In the genomic region with DNA sequence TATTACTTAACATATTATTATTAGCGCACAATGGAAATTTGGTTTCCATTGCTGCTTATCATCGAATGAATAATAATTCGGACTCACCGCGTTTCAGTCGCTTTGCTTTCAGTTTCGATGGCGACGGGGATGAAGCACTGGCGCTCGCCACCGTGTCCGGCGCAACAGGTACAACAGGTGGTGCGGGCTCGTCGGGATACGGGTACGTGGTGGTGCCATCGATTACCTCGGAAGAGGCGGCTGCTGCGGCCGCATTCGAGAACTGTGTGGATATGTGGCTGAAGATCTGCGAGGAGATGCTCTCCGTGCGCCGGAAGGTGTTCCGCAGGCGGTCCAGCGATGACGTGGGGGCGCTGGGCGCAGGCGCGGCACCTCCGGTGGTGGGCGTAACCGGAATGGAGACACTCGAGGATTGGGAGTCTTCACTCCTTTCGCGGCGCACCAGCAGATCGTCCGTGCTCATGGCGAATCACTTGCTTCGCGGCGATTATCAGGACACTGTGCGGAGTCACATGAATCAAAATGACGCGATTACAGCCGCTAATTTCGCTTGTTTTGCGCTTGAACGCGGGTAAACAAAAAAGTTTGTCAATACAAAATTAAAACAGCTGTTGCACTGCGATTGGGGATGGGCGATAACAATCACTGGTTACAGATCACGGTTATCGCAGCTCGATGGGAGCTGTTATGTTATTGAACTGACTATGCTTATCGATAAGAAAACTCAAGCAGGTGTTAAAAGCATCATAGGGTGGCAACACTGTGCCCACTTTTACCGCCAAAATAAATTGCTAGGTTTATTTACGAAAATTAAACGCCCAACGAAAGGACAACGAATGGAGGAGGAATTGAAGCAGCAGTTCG, we compare ENCODE assay signal across 1 fruit fly cellular context.
TF ChIP-seq lines count a peak whose summit lies in the region.

CG31064 (minus strand) TSS at position 648 of the 864 bp plus-strand sequence.
PolA2 (plus strand) TSS at position 726 of the 864 bp plus-strand sequence.

TF ChIP-seq in whole organism, embryonic, 481 proteins besides CTCF, POLR2A, EP300 and RAD21 (continued from another document):
- TF ChIP-seq ato (GFP tag; IDR thresholded peaks at IDR 0.05; lab: Robert Waterston, UW; ENCODE audit: partially characterized antibody), result peak; percentile 75
- no peak for TF ChIP-seq en (GFP tag; optimal IDR thresholded peaks at IDR 0.05; lab: Kevin White, UChicago)
- TF ChIP-seq Mes4 (GFP tag; optimal IDR thresholded peaks at IDR 0.05; lab: Kevin White, UChicago), result no peak
- TF ChIP-seq Lpt (GFP tag; optimal IDR thresholded peaks at IDR 0.05; lab: Kevin White, UChicago), result no peak
- TF ChIP-seq bbx (GFP tag; IDR thresholded peaks at IDR 0.05; lab: Robert Waterston, UW; ENCODE audit: partially characterized antibody), result peak; percentile 89
- no peak for TF ChIP-seq CG1529 (GFP tag; optimal IDR thresholded peaks at IDR 0.05; lab: Kevin White, UChicago)
- no peak for TF ChIP-seq ro (GFP tag; IDR thresholded peaks at IDR 0.05; lab: Robert Waterston, UW)
- TF ChIP-seq chinmo (GFP tag; IDR thresholded peaks at IDR 0.05; lab: Robert Waterston, UW; ENCODE audit: partially characterized antibody), result peak; percentile 95
- TF ChIP-seq ara (GFP tag; IDR thresholded peaks at IDR 0.05; lab: Robert Waterston, UW), result 0 out of 2 replicates have a peak, but pooled peaks have one; percentile 35
- no peak for TF ChIP-seq eyg (GFP tag; optimal IDR thresholded peaks at IDR 0.05; lab: Kevin White, UChicago)
- peak; percentile 38 for TF ChIP-seq CG17912 (GFP tag; optimal IDR thresholded peaks at IDR 0.05; lab: Kevin White, UChicago)
- no peak for TF ChIP-seq Xbp1 (GFP tag; optimal IDR thresholded peaks at IDR 0.05; lab: Kevin White, UChicago)
- TF ChIP-seq NC2β (GFP tag; optimal IDR thresholded peaks at IDR 0.05; lab: Kevin White, UChicago), result no peak
- no peak for TF ChIP-seq crc (GFP tag; optimal IDR thresholded peaks at IDR 0.05; lab: Kevin White, UChicago)
- TF ChIP-seq tll (GFP tag; optimal IDR thresholded peaks at IDR 0.05; lab: Kevin White, UChicago), result no peak
- 0 out of 3 replicates have a peak, but pooled peaks have one; percentile 26 for TF ChIP-seq CG11695 (GFP tag; IDR thresholded peaks at IDR 0.05; lab: Robert Waterston, UW)
- no peak for TF ChIP-seq jigr1 (GFP tag; IDR thresholded peaks at IDR 0.05; lab: Robert Waterston, UW)
- TF ChIP-seq jumu (GFP tag; optimal IDR thresholded peaks at IDR 0.05; lab: Kevin White, UChicago), result peak; percentile 34
- TF ChIP-seq CG12071 (GFP tag; optimal IDR thresholded peaks at IDR 0.05; lab: Kevin White, UChicago), result no peak
- no peak for TF ChIP-seq CG11093 (GFP tag; IDR thresholded peaks at IDR 0.05; lab: Robert Waterston, UW)
- no peak for TF ChIP-seq CG10565 (GFP tag; optimal IDR thresholded peaks at IDR 0.05; lab: Kevin White, UChicago)
- no peak for TF ChIP-seq CG17612 (GFP tag; IDR thresholded peaks at IDR 0.05; lab: Robert Waterston, UW)
- TF ChIP-seq CG9437 (GFP tag; optimal IDR thresholded peaks at IDR 0.05; lab: Kevin White, UChicago), result no peak
- TF ChIP-seq CG10267 (tag; optimal IDR thresholded peaks at IDR 0.05; lab: Kevin White, UChicago), result peak; percentile 53
- peak; percentile 3 for TF ChIP-seq Hsf (GFP tag; optimal IDR thresholded peaks at IDR 0.05; lab: Kevin White, UChicago)
- peak; percentile 95 for TF ChIP-seq pzg (GFP tag; optimal IDR thresholded peaks at IDR 0.05; lab: Kevin White, UChicago)
- TF ChIP-seq CG4820 (GFP tag; optimal IDR thresholded peaks at IDR 0.05; lab: Kevin White, UChicago), result no peak
- TF ChIP-seq CG30431 (GFP tag; optimal IDR thresholded peaks at IDR 0.05; lab: Kevin White, UChicago), result no peak
- TF ChIP-seq CG4707 (GFP tag; optimal IDR thresholded peaks at IDR 0.05; lab: Kevin White, UChicago), result peak; percentile 10
- TF ChIP-seq ewg (GFP tag; optimal IDR thresholded peaks at IDR 0.05; lab: Kevin White, UChicago), result peak; percentile 75
- no peak for TF ChIP-seq bsh (GFP tag; optimal IDR thresholded peaks at IDR 0.05; lab: Kevin White, UChicago)
- TF ChIP-seq crol (GFP tag; IDR thresholded peaks at IDR 0.05; lab: Robert Waterston, UW), result no peak
- TF ChIP-seq cwo (GFP tag; optimal IDR thresholded peaks at IDR 0.05; lab: Kevin White, UChicago), result no peak
- TF ChIP-seq CG6791 (GFP tag; IDR thresholded peaks at IDR 0.05; lab: Robert Waterston, UW; ENCODE audit: partially characterized antibody), result peak; percentile 85
- no peak for TF ChIP-seq CG31388 (GFP tag; optimal IDR thresholded peaks at IDR 0.05; lab: Kevin White, UChicago)
- peak; percentile 69; the same call in 2 of the 3 replicates for TF ChIP-seq CG34422 (GFP tag; IDR thresholded peaks at IDR 0.05; lab: Robert Waterston, UW)
- peak; percentile 76 for TF ChIP-seq CG14710 (tag; optimal IDR thresholded peaks at IDR 0.05; lab: Kevin White, UChicago)
- TF ChIP-seq CG18262 (tag; optimal IDR thresholded peaks at IDR 0.05; lab: Kevin White, UChicago), result no peak
- TF ChIP-seq CoRest (tag; optimal IDR thresholded peaks at IDR 0.05; lab: Kevin White, UChicago), result peak; percentile 22
- TF ChIP-seq fu2 (GFP tag; optimal IDR thresholded peaks at IDR 0.05; lab: Kevin White, UChicago), result no peak
- no peak for TF ChIP-seq Oaz (GFP tag; IDR thresholded peaks at IDR 0.05; lab: Robert Waterston, UW)
- TF ChIP-seq ap (GFP tag; IDR thresholded peaks at IDR 0.05; lab: Robert Waterston, UW), result no peak
- no peak for TF ChIP-seq HLH3B (GFP tag; IDR thresholded peaks at IDR 0.05; lab: Robert Waterston, UW)
- no peak for TF ChIP-seq CG14441 (GFP tag; IDR thresholded peaks at IDR 0.05; lab: Robert Waterston, UW)
- peak; percentile 66; the same call in 2 of the 3 replicates for TF ChIP-seq ci (GFP tag; IDR thresholded peaks at IDR 0.05; lab: Robert Waterston, UW)
- peak; percentile 10 for TF ChIP-seq Hmr (GFP tag; optimal IDR thresholded peaks at IDR 0.05; lab: Kevin White, UChicago)
- peak; percentile 7 for TF ChIP-seq CG13624 (GFP tag; optimal IDR thresholded peaks at IDR 0.05; lab: Kevin White, UChicago)
- TF ChIP-seq CG1233 (GFP tag; optimal IDR thresholded peaks at IDR 0.05; lab: Kevin White, UChicago), result no peak
- TF ChIP-seq Ets97D (GFP tag; optimal IDR thresholded peaks at IDR 0.05; lab: Kevin White, UChicago), result peak; percentile 50
- TF ChIP-seq pb (GFP tag; optimal IDR thresholded peaks at IDR 0.05; lab: Kevin White, UChicago), result no peak
- TF ChIP-seq CG4360 (GFP tag; IDR thresholded peaks at IDR 0.05; lab: Robert Waterston, UW), result no peak
- no peak for TF ChIP-seq her (GFP tag; optimal IDR thresholded peaks at IDR 0.05; lab: Kevin White, UChicago)
- no peak for TF ChIP-seq gce (GFP tag; IDR thresholded peaks at IDR 0.05; lab: Robert Waterston, UW)
- peak; percentile 51 for TF ChIP-seq MESR4 (GFP tag; optimal IDR thresholded peaks at IDR 0.05; lab: Kevin White, UChicago)
- TF ChIP-seq zen2 (GFP tag; IDR thresholded peaks at IDR 0.05; lab: Robert Waterston, UW; ENCODE audit: partially characterized antibody), result peak; percentile 90
- no peak for TF ChIP-seq chif (GFP tag; optimal IDR thresholded peaks at IDR 0.05; lab: Kevin White, UChicago)
- TF ChIP-seq CG7786 (GFP tag; optimal IDR thresholded peaks at IDR 0.05; lab: Kevin White, UChicago), result no peak
- peak; percentile 89 for TF ChIP-seq Dp (GFP tag; optimal IDR thresholded peaks at IDR 0.05; lab: Kevin White, UChicago)
- TF ChIP-seq slbo (GFP tag; IDR thresholded peaks at IDR 0.05; lab: Robert Waterston, UW), result peak; percentile 23; the same call in 1 of the 2 replicates
- peak; percentile 67 for TF ChIP-seq Myb (GFP tag; optimal IDR thresholded peaks at IDR 0.05; lab: Kevin White, UChicago)
- TF ChIP-seq psq (GFP tag; optimal IDR thresholded peaks at IDR 0.05; lab: Kevin White, UChicago), result no peak
- peak; percentile 42 for TF ChIP-seq dm (GFP tag; optimal IDR thresholded peaks at IDR 0.05; lab: Kevin White, UChicago)
- TF ChIP-seq CG3847 (GFP tag; IDR thresholded peaks at IDR 0.05; lab: Robert Waterston, UW), result peak; percentile 51; the same call in 1 of the 2 replicates
- TF ChIP-seq CG13894 (tag; optimal IDR thresholded peaks at IDR 0.05; lab: Kevin White, UChicago), result no peak
- no peak for TF ChIP-seq grau (tag; optimal IDR thresholded peaks at IDR 0.05; lab: Kevin White, UChicago)
- TF ChIP-seq vfl (GFP tag; optimal IDR thresholded peaks at IDR 0.05; lab: Kevin White, UChicago), result peak; percentile 13
- TF ChIP-seq CG1647 (GFP tag; optimal IDR thresholded peaks at IDR 0.05; lab: Kevin White, UChicago), result no peak
- no peak for TF ChIP-seq Six4 (GFP tag; optimal IDR thresholded peaks at IDR 0.05; lab: Kevin White, UChicago)
- peak; percentile 58 for TF ChIP-seq Rfx (GFP tag; IDR thresholded peaks at IDR 0.05; lab: Robert Waterston, UW)
- TF ChIP-seq CG13287 (GFP tag; IDR thresholded peaks at IDR 0.05; lab: Robert Waterston, UW; ENCODE audit: partially characterized antibody), result peak; percentile 88
- no peak for TF ChIP-seq CG2875 (GFP tag; optimal IDR thresholded peaks at IDR 0.05; lab: Kevin White, UChicago)
- TF ChIP-seq Adf1 (GFP tag; IDR thresholded peaks at IDR 0.05; lab: Robert Waterston, UW), result no peak
- TF ChIP-seq YL-1 (GFP tag; optimal IDR thresholded peaks at IDR 0.05; lab: Kevin White, UChicago), result peak; percentile 49
- TF ChIP-seq tna (GFP tag; IDR thresholded peaks at IDR 0.05; lab: Robert Waterston, UW; ENCODE audit: partially characterized antibody), result peak; percentile 83
- no peak for TF ChIP-seq Tbp (GFP tag; optimal IDR thresholded peaks at IDR 0.05; lab: Kevin White, UChicago)
- TF ChIP-seq CG13775 (GFP tag; optimal IDR thresholded peaks at IDR 0.05; lab: Kevin White, UChicago), result no peak
- peak; percentile 74 for TF ChIP-seq Scr (GFP tag; IDR thresholded peaks at IDR 0.05; lab: Robert Waterston, UW; ENCODE audit: partially characterized antibody)
- no peak for TF ChIP-seq Lhr (GFP tag; optimal IDR thresholded peaks at IDR 0.05; lab: Kevin White, UChicago)
- peak; percentile 17 for TF ChIP-seq Dad (GFP tag; optimal IDR thresholded peaks at IDR 0.05; lab: Kevin White, UChicago)
- peak; percentile 5 for TF ChIP-seq NfI (GFP tag; optimal IDR thresholded peaks at IDR 0.05; lab: Kevin White, UChicago)
- no peak for TF ChIP-seq CG3838 (GFP tag; optimal IDR thresholded peaks at IDR 0.05; lab: Kevin White, UChicago)
- peak; percentile 6 for TF ChIP-seq CG13424 (tag; optimal IDR thresholded peaks at IDR 0.05; lab: Kevin White, UChicago)
- TF ChIP-seq wdn (GFP tag; IDR thresholded peaks at IDR 0.05; lab: Robert Waterston, UW), result no peak
- TF ChIP-seq caup (GFP tag; optimal IDR thresholded peaks at IDR 0.05; lab: Kevin White, UChicago; ENCODE audit: severe bottlenecking), result peak; percentile 2
- TF ChIP-seq gcm (GFP tag; optimal IDR thresholded peaks at IDR 0.05; lab: Kevin White, UChicago), result no peak
- TF ChIP-seq klu (GFP tag; IDR thresholded peaks at IDR 0.05; lab: Robert Waterston, UW), result no peak
- 0 out of 3 replicates have a peak, but pooled peaks have one; percentile 5 for TF ChIP-seq Optix (GFP tag; IDR thresholded peaks at IDR 0.05; lab: Robert Waterston, UW)
- TF ChIP-seq CG18011 (GFP tag; optimal IDR thresholded peaks at IDR 0.05; lab: Kevin White, UChicago), result peak; percentile 17
- peak; percentile 29 for TF ChIP-seq CHES-1-like (GFP tag; optimal IDR thresholded peaks at IDR 0.05; lab: Kevin White, UChicago)
- peak; percentile 28 for TF ChIP-seq pum (GFP tag; optimal IDR thresholded peaks at IDR 0.05; lab: Kevin White, UChicago)
- TF ChIP-seq CrebB (tag; optimal IDR thresholded peaks at IDR 0.05; lab: Kevin White, UChicago), result peak; percentile 42
- TF ChIP-seq bigmax (GFP tag; optimal IDR thresholded peaks at IDR 0.05; lab: Kevin White, UChicago), result no peak
- no peak for TF ChIP-seq jing (GFP tag; optimal IDR thresholded peaks at IDR 0.05; lab: Kevin White, UChicago)
- TF ChIP-seq CG9932 (GFP tag; IDR thresholded peaks at IDR 0.05; lab: Robert Waterston, UW), result peak; percentile 42; the same call in 1 of the 2 replicates
- TF ChIP-seq kah (GFP tag; optimal IDR thresholded peaks at IDR 0.05; lab: Kevin White, UChicago), result peak; percentile 59
- no peak for TF ChIP-seq dmrt99B (tag; optimal IDR thresholded peaks at IDR 0.05; lab: Kevin White, UChicago)
- no peak for TF ChIP-seq CG11723 (GFP tag; optimal IDR thresholded peaks at IDR 0.05; lab: Kevin White, UChicago)
- TF ChIP-seq az2 (GFP tag; optimal IDR thresholded peaks at IDR 0.05; lab: Kevin White, UChicago), result no peak
- TF ChIP-seq ham (GFP tag; IDR thresholded peaks at IDR 0.05; lab: Robert Waterston, UW), result no peak
- peak; percentile 40 for TF ChIP-seq CG9797 (GFP tag; optimal IDR thresholded peaks at IDR 0.05; lab: Kevin White, UChicago)
- peak; percentile 6 for TF ChIP-seq CG34376 (GFP tag; optimal IDR thresholded peaks at IDR 0.05; lab: Kevin White, UChicago)
- no peak for TF ChIP-seq Hmx (GFP tag; optimal IDR thresholded peaks at IDR 0.05; lab: Kevin White, UChicago)
- peak; percentile 0 for TF ChIP-seq Elba2 (GFP tag; optimal IDR thresholded peaks at IDR 0.05; lab: Kevin White, UChicago)
- TF ChIP-seq CG14014 (GFP tag; IDR thresholded peaks at IDR 0.05; lab: Robert Waterston, UW), result no peak
- peak; percentile 77 for TF ChIP-seq CG7963 (GFP tag; IDR thresholded peaks at IDR 0.05; lab: Robert Waterston, UW; ENCODE audit: partially characterized antibody)
- TF ChIP-seq gt (GFP tag; IDR thresholded peaks at IDR 0.05; lab: Robert Waterston, UW), result no peak
- peak; percentile 81 for TF ChIP-seq Dll (GFP tag; IDR thresholded peaks at IDR 0.05; lab: Robert Waterston, UW; ENCODE audit: partially characterized antibody)
- TF ChIP-seq Dref (GFP tag; IDR thresholded peaks at IDR 0.05; lab: Robert Waterston, UW), result peak; percentile 98
- TF ChIP-seq bcd (GFP tag; optimal IDR thresholded peaks at IDR 0.05; lab: Kevin White, UChicago), result no peak
- TF ChIP-seq kni (GFP tag; optimal IDR thresholded peaks at IDR 0.05; lab: Kevin White, UChicago), result peak; percentile 26
TF ChIP-seq in whole organism, embryonic: peak in this region for 112.
